Fruit fly (Drosophila melanogaster) whole organism, embryonic: Measurements from ENCODE around the gene Pstk.

Source experiments
- CG10209 ChIP-seq: fragments of 200-800 bp; sonication (Bioruptor generic); optimal IDR thresholded peaks from 3 replicates; lab custom pipeline; 2017; ENCODE audit warnings: missing biosample characterization, mild to moderate bottlenecking, missing genetic modification characterization, missing genetic modification reagents
- CG10321 ChIP-seq: fragments of 200-800 bp; sonication (Bioruptor generic); IDR thresholded peaks from 2 replicates; pipeline ENCODE4 v1.3.6; 2022; ENCODE audit warnings: missing biosample characterization, missing genetic modification characterization
- CG10543 ChIP-seq: fragments of 200-800 bp; sonication (Bioruptor generic); optimal IDR thresholded peaks from 3 replicates; lab custom pipeline; 2017; ENCODE audit warnings: missing biosample characterization, mild to moderate bottlenecking, missing genetic modification characterization, moderate library complexity
- CG10565 ChIP-seq: fragments of 200-800 bp; sonication (Bioruptor generic); optimal IDR thresholded peaks from 3 replicates; lab custom pipeline; 2016; ENCODE audit warnings: missing biosample characterization, mild to moderate bottlenecking, missing genetic modification characterization
- CG12219 ChIP-seq: fragments of 200-800 bp; sonication (Bioruptor generic); optimal IDR thresholded peaks from 3 replicates; lab custom pipeline; 2018; ENCODE audit warnings: missing biosample characterization, mild to moderate bottlenecking, missing genetic modification characterization
- CG12942 ChIP-seq: fragments of 200-800 bp; sonication (Bioruptor generic); optimal IDR thresholded peaks from 3 replicates; lab custom pipeline; 2016; ENCODE audit warnings: missing biosample characterization, missing genetic modification characterization
- CG13775 ChIP-seq: fragments of 200-800 bp; sonication (Bioruptor generic); optimal IDR thresholded peaks from 3 replicates; lab custom pipeline; 2017; ENCODE audit warnings: missing biosample characterization, mild to moderate bottlenecking, missing genetic modification characterization
- CG17186 ChIP-seq: fragments of 200-800 bp; sonication (Bioruptor generic); optimal IDR thresholded peaks from 3 replicates; lab custom pipeline; 2017; ENCODE audit warnings: missing biosample characterization, missing genetic modification reagents, missing genetic modification characterization
- CG17361 ChIP-seq: fragments of 200-800 bp; sonication (Bioruptor generic); IDR thresholded peaks from 3 replicates; pipeline ENCODE4 v1.3.6; 2022; ENCODE audit warnings: missing biosample characterization, missing genetic modification characterization
- CG2120 ChIP-seq: fragments of 200-800 bp; sonication (Bioruptor generic); optimal IDR thresholded peaks from 3 replicates; lab custom pipeline; 2016; ENCODE audit warnings: missing biosample characterization, missing genetic modification characterization
- CG2875 ChIP-seq: fragments of 200-800 bp; sonication (Bioruptor generic); optimal IDR thresholded peaks from 2 replicates; lab custom pipeline; 2017; ENCODE audit warnings: missing biosample characterization, mild to moderate bottlenecking, missing genetic modification characterization, missing genetic modification reagents
- CG30431 ChIP-seq: fragments of 200-800 bp; sonication (Bioruptor generic); optimal IDR thresholded peaks from 2 replicates; lab custom pipeline; 2017; ENCODE audit warnings: missing biosample characterization, missing genetic modification characterization
- CG33213 ChIP-seq: fragments of 200-800 bp; sonication (Bioruptor generic); optimal IDR thresholded peaks from 3 replicates; lab custom pipeline; 2016; ENCODE audit warnings: missing biosample characterization, missing genetic modification characterization
- CG3838 ChIP-seq: fragments of 200-800 bp; sonication (Bioruptor generic); optimal IDR thresholded peaks from 3 replicates; lab custom pipeline; 2016; ENCODE audit warnings: missing biosample characterization, missing genetic modification characterization
- CG3847 ChIP-seq: fragments of 200-800 bp; sonication (Bioruptor generic); IDR thresholded peaks from 2 replicates; pipeline ENCODE4 v1.3.6; 2022; ENCODE audit warnings: missing biosample characterization, missing genetic modification characterization
- CG6272 ChIP-seq: fragments of 200-800 bp; sonication (Bioruptor generic); IDR thresholded peaks from 2 replicates; pipeline ENCODE4 v1.3.6; 2022; ENCODE audit warnings: missing biosample characterization, missing genetic modification characterization
- CG6791 ChIP-seq: fragments of 200-800 bp; sonication (Bioruptor generic); IDR thresholded peaks from 3 replicates; pipeline ENCODE4 v1.3.6; 2022; ENCODE audit warnings: missing biosample characterization, missing genetic modification characterization; ENCODE audit not compliant: partially characterized antibody
- CG7839 ChIP-seq: fragments of 200-800 bp; sonication (Bioruptor generic); optimal IDR thresholded peaks from 3 replicates; lab custom pipeline; 2018; ENCODE audit warnings: missing biosample characterization, mild to moderate bottlenecking, missing genetic modification characterization, moderate library complexity
- CG8924 ChIP-seq: fragments of 200-800 bp; optimal IDR thresholded peaks from 3 replicates; lab custom pipeline; 2019; ENCODE audit warnings: missing biosample characterization, mild to moderate bottlenecking, missing genetic modification characterization, moderate library complexity
- CG9876 ChIP-seq: fragments of 200-800 bp; sonication (Bioruptor generic); optimal IDR thresholded peaks from 2 replicates; lab custom pipeline; 2016; ENCODE audit warnings: missing biosample characterization, missing genetic modification characterization
- Chrac-16 ChIP-seq: fragments of 200-800 bp; sonication (Bioruptor generic); optimal IDR thresholded peaks from 3 replicates; lab custom pipeline; 2016; ENCODE audit warnings: missing biosample characterization, missing genetic modification characterization
- Ets65A ChIP-seq: fragments of 200-800 bp; sonication (Bioruptor generic); peaks from one replicate; lab custom pipeline; 2016; ENCODE audit warnings: missing biosample characterization, missing genetic modification characterization
- Fer1 ChIP-seq: fragments of 200-800 bp; sonication (Bioruptor generic); optimal IDR thresholded peaks from 2 replicates; lab custom pipeline; 2017; ENCODE audit warnings: missing biosample characterization, mild to moderate bottlenecking, missing genetic modification characterization
- H2.0 ChIP-seq: fragments of 200-800 bp; sonication (Bioruptor generic); IDR thresholded peaks from 2 replicates; pipeline ENCODE4 v1.3.6; 2022; ENCODE audit warnings: missing biosample characterization, missing genetic modification characterization
- HLH4C ChIP-seq: fragments of 200-800 bp; sonication (Bioruptor generic); IDR thresholded peaks from 3 replicates; pipeline ENCODE4 v1.3.6; 2022; ENCODE audit warnings: missing biosample characterization, missing genetic modification characterization; ENCODE audit not compliant: partially characterized antibody
- Hmx ChIP-seq: fragments of 200-800 bp; sonication (Bioruptor generic); optimal IDR thresholded peaks from 2 replicates; lab custom pipeline; 2016; ENCODE audit warnings: missing biosample characterization, missing genetic modification characterization
- Hr39 ChIP-seq: fragments of >200 bp; optimal IDR thresholded peaks from 2 replicates; lab custom pipeline; 2017
- Hr78 ChIP-seq, 2 experiments: fragments of 200-800 bp in 1 of 2; fragments of >200 bp in 1 of 2; sonication (Bioruptor generic) in 1 of 2; optimal IDR thresholded peaks; 2 replicates each; lab custom pipeline; 2017 to 2019; ENCODE audit warnings: missing biosample characterization in 2 of 2, missing genetic modification characterization in 2 of 2, mild to moderate bottlenecking in 1 of 2, moderate library complexity in 1 of 2
- Hsf ChIP-seq: fragments of 200-800 bp; sonication (Bioruptor generic); optimal IDR thresholded peaks from 3 replicates; lab custom pipeline; 2016; ENCODE audit warnings: missing biosample characterization, missing genetic modification characterization
- Med ChIP-seq: fragments of 200-800 bp; sonication (Bioruptor generic); peaks from one replicate; lab custom pipeline; 2016; ENCODE audit warnings: missing biosample characterization, missing genetic modification characterization, mild to moderate bottlenecking, inconsistent platforms, moderate library complexity
- Opbp ChIP-seq: fragments of 200-800 bp; sonication (Bioruptor generic); IDR thresholded peaks from 3 replicates; pipeline ENCODE4 v1.3.6; 2022; ENCODE audit warnings: missing biosample characterization, missing genetic modification characterization; ENCODE audit not compliant: partially characterized antibody
- bbx ChIP-seq: fragments of 200-800 bp; sonication (Bioruptor generic); IDR thresholded peaks from 2 replicates; pipeline ENCODE4 v1.3.6; 2022; ENCODE audit warnings: missing biosample characterization, missing genetic modification characterization; ENCODE audit not compliant: partially characterized antibody
- bcd ChIP-seq: fragments of 200-800 bp; sonication (Bioruptor generic); optimal IDR thresholded peaks from 2 replicates; lab custom pipeline; 2017; ENCODE audit warnings: missing biosample characterization, mild to moderate bottlenecking, missing genetic modification characterization
- bsh ChIP-seq, 2 experiments: fragments of 200-800 bp; sonication (Bioruptor generic); optimal IDR thresholded peaks; 2 replicates each; lab custom pipeline; 2017 to 2018; ENCODE audit warnings: mild to moderate bottlenecking in 2 of 2, missing biosample characterization in 2 of 2, missing genetic modification characterization in 2 of 2, moderate library complexity in 1 of 2
- ci ChIP-seq: fragments of 200-800 bp; sonication (Bioruptor generic); IDR thresholded peaks from 3 replicates; pipeline ENCODE4 v1.3.6; 2022; ENCODE audit warnings: missing biosample characterization, missing genetic modification characterization
- croc ChIP-seq: fragments of 200-800 bp; sonication (Bioruptor generic); conservative IDR thresholded peaks from 3 replicates; pipeline ENCODE4 v1.3.6; 2022; ENCODE audit warnings: missing biosample characterization, missing genetic modification characterization
- danr ChIP-seq: fragments of 200-800 bp; sonication (Bioruptor generic); IDR thresholded peaks from 2 replicates; pipeline ENCODE4 v1.3.6; 2022; ENCODE audit warnings: missing biosample characterization, missing genetic modification characterization
- dm ChIP-seq: fragments of 200-800 bp; sonication (Bioruptor generic); optimal IDR thresholded peaks from 3 replicates; lab custom pipeline; 2016; ENCODE audit warnings: missing biosample characterization, missing genetic modification characterization
- gfzf ChIP-seq: fragments of 200-800 bp; sonication (Bioruptor generic); optimal IDR thresholded peaks from 2 replicates; lab custom pipeline; 2016; ENCODE audit warnings: missing biosample characterization, mild to moderate bottlenecking, missing genetic modification characterization, moderate library complexity
- inv ChIP-seq: fragments of 200-800 bp; sonication (Bioruptor generic); IDR thresholded peaks from 2 replicates; pipeline ENCODE4 v1.3.6; 2022; ENCODE audit warnings: missing biosample characterization, missing genetic modification characterization; ENCODE audit not compliant: partially characterized antibody
- knrl ChIP-seq: fragments of 200-800 bp; sonication (Bioruptor generic); IDR thresholded peaks from 3 replicates; pipeline ENCODE4 v1.3.6; 2022; ENCODE audit warnings: missing biosample characterization, missing genetic modification characterization; ENCODE audit not compliant: partially characterized antibody
- mirr ChIP-seq: fragments of 200-800 bp; sonication (Bioruptor generic); optimal IDR thresholded peaks from 3 replicates; lab custom pipeline; 2018; ENCODE audit warnings: missing biosample characterization, mild to moderate bottlenecking, missing genetic modification characterization
- nom ChIP-seq: fragments of 200-800 bp; sonication (Bioruptor generic); optimal IDR thresholded peaks from 2 replicates; lab custom pipeline; 2017; ENCODE audit warnings: missing biosample characterization, missing genetic modification characterization, mild to moderate bottlenecking, moderate library complexity, missing genetic modification reagents
- peb ChIP-seq: fragments of 200-800 bp; sonication (Bioruptor generic); IDR thresholded peaks from 2 replicates; pipeline ENCODE4 v1.3.6; 2022; ENCODE audit warnings: missing biosample characterization, missing genetic modification characterization
- run ChIP-seq: fragments of 200-800 bp; sonication (Bioruptor generic); optimal IDR thresholded peaks from 3 replicates; lab custom pipeline; 2018; ENCODE audit warnings: missing biosample characterization, mild to moderate bottlenecking, missing genetic modification characterization
- sisA ChIP-seq: fragments of 200-800 bp; sonication (Bioruptor generic); IDR thresholded peaks from 2 replicates; pipeline ENCODE4 v1.3.6; 2022; ENCODE audit warnings: missing biosample characterization, missing genetic modification characterization
- slbo ChIP-seq: fragments of 200-800 bp; sonication (Bioruptor generic); IDR thresholded peaks from 2 replicates; pipeline ENCODE4 v1.3.6; 2022; ENCODE audit warnings: missing biosample characterization, missing genetic modification characterization
- so ChIP-seq: fragments of 200-800 bp; sonication (Bioruptor generic); IDR thresholded peaks from 3 replicates; pipeline ENCODE4 v1.3.6; 2022; ENCODE audit warnings: missing biosample characterization, missing genetic modification characterization
- tx ChIP-seq: fragments of 200-800 bp; sonication (Bioruptor generic); optimal IDR thresholded peaks from 2 replicates; lab custom pipeline; 2016; ENCODE audit warnings: missing biosample characterization, missing genetic modification characterization
- zen2 ChIP-seq: fragments of 200-800 bp; sonication (Bioruptor generic); IDR thresholded peaks from 3 replicates; pipeline ENCODE4 v1.3.6; 2022; ENCODE audit warnings: missing biosample characterization, missing genetic modification characterization; ENCODE audit not compliant: partially characterized antibody
- zfh2 ChIP-seq: fragments of 200-800 bp; sonication (Bioruptor generic); optimal IDR thresholded peaks from 2 replicates; lab custom pipeline; 2016; ENCODE audit warnings: missing biosample characterization, missing genetic modification characterization

The Pstk gene

DNA sequence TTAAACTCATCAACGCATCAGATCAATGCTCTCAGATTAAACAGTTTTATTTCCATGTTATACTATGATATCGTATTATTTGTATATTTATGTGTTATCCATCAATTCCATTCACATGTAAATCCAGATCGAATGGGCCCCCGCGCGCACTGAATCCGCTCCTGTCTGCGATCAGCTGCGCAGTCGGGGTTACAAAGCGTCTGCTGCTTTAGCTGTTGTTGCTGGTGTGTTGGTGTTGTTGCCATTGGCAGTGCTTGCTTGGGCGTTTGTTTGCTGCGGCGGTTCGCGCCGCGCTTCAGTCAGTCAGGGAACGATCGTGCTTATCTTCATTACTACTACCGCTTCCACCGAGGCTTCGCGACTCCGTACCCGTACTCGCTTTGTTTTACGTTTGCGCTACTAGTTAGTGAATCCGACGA is 48.7 kb upstream of the Pstk start, which contains the start of gene Zw (continued):
- TF ChIP-seq Hsf (peak; percentile 23), bbx (GFP tag; lab: Robert Waterston, UW) (peak; percentile 61), so (GFP tag; lab: Robert Waterston, UW) (0 out of 3 replicates have a peak, but pooled peaks have one; percentile 37), CG10543 (GFP tag; lab: Kevin White, UChicago) (peak; percentile 68), CG3847 (peak; percentile 55), Hmx (GFP tag; lab: Kevin White, UChicago) (no peak), tx (GFP tag; lab: Kevin White, UChicago) (no peak), run (tag; lab: Kevin White, UChicago) (no peak), CG12219 (peak; percentile 28), CG8924 (tag; lab: Kevin White, UChicago) (peak; percentile 1), Fer1 (no peak), zen2 (no peak), CG30431 (GFP tag; lab: Kevin White, UChicago) (peak; percentile 47), peb (GFP tag; lab: Robert Waterston, UW) (no peak), nom (peak; percentile 11), HLH4C (GFP tag; lab: Robert Waterston, UW) (no peak), gfzf (GFP tag; lab: Kevin White, UChicago) (no peak), inv (GFP tag; lab: Robert Waterston, UW) (peak; percentile 42), CG6272 (GFP tag; lab: Robert Waterston, UW) (peak; percentile 34; the same call in 1 of the 2 replicates), CG12942 (GFP tag; lab: Kevin White, UChicago) (no peak), CG17186 (GFP tag; lab: Kevin White, UChicago) (no peak), mirr (peak; percentile 46), dm (peak; percentile 5), CG3838 (GFP tag; lab: Kevin White, UChicago) (no peak), Hr39 (lab: Kevin White, UChicago) (no peak), CG10209 (GFP tag; lab: Kevin White, UChicago) (no peak)

- peak; percentile 15; the same call in 1 of the 2 replicates for TF ChIP-seq H2.0
- no peak for TF ChIP-seq danr (GFP tag; lab: Robert Waterston, UW)
- no peak for TF ChIP-seq CG2875
- TF ChIP-seq Opbp (GFP tag; lab: Robert Waterston, UW) = peak; percentile 81
- TF ChIP-seq Hr78 (GFP tag; optimal IDR thresholded peaks at IDR 0.05; lab: Kevin White, UChicago) = peak in 1 of 2 experiments; percentile 2
- TF ChIP-seq zfh2 (GFP tag; lab: Kevin White, UChicago) = peak; percentile 40
- peak; percentile 38 for TF ChIP-seq CG7839
- TF ChIP-seq CG33213 (GFP tag; lab: Kevin White, UChicago) = peak; percentile 3
- TF ChIP-seq CG10321 = no peak
- TF ChIP-seq sisA = peak; percentile 60
- TF ChIP-seq ci = peak; percentile 60
- TF ChIP-seq Med (GFP tag; lab: Kevin White, UChicago) = peak; percentile 92
- TF ChIP-seq CG9876 (GFP tag; lab: Kevin White, UChicago) = no peak
- TF ChIP-seq CG2120 (GFP tag; lab: Kevin White, UChicago) = peak; percentile 61
- peak; percentile 23 for TF ChIP-seq bcd (GFP tag; lab: Kevin White, UChicago)
- TF ChIP-seq CG8924 (tag; lab: Kevin White, UChicago) = no peak
- TF ChIP-seq Chrac-16 (GFP tag; lab: Kevin White, UChicago) = peak; percentile 28
- peak; percentile 71 for TF ChIP-seq CG6791 (GFP tag; lab: Robert Waterston, UW)
- TF ChIP-seq croc (GFP tag; lab: Robert Waterston, UW) = no peak
- peak; percentile 64; the same call in 2 of the 3 replicates for TF ChIP-seq knrl
- no peak for TF ChIP-seq CG17361 (GFP tag; lab: Robert Waterston, UW)
- TF ChIP-seq slbo (GFP tag; lab: Robert Waterston, UW) = peak; percentile 85
- peak; percentile 18 for TF ChIP-seq CG13775 (GFP tag; lab: Kevin White, UChicago)
- no peak for TF ChIP-seq bsh (GFP tag; optimal IDR thresholded peaks at IDR 0.05; lab: Kevin White, UChicago)
- peak; percentile 87 for TF ChIP-seq Ets65A (GFP tag; lab: Kevin White, UChicago)
- no peak for TF ChIP-seq run (tag; lab: Kevin White, UChicago)
- TF ChIP-seq CG10565 (GFP tag; lab: Kevin White, UChicago) = no peak
These were observed 47.4 kb upstream of the Pstk start for dm6 chrX:19665684-19666141.
